Fruit fly (Drosophila melanogaster) whole organism, embryonic: Measurements from ENCODE around the gene Mtp.

Experiments
- Aef1 ChIP-seq: fragments of 200-800 bp; sonication (Bioruptor generic); IDR thresholded peaks from 3 replicates; pipeline ENCODE4 v1.3.6; 2022; ENCODE audit warnings: missing biosample characterization, missing genetic modification characterization
- CG10565 ChIP-seq: fragments of 200-800 bp; sonication (Bioruptor generic); optimal IDR thresholded peaks from 3 replicates; lab custom pipeline; 2016; ENCODE audit warnings: missing biosample characterization, mild to moderate bottlenecking, missing genetic modification characterization
- CG13775 ChIP-seq: fragments of 200-800 bp; sonication (Bioruptor generic); optimal IDR thresholded peaks from 3 replicates; lab custom pipeline; 2017; ENCODE audit warnings: missing biosample characterization, mild to moderate bottlenecking, missing genetic modification characterization
- CG14667 ChIP-seq: fragments of 200-800 bp; sonication (Bioruptor generic); IDR thresholded peaks from 2 replicates; pipeline ENCODE4 v1.3.6; 2022; ENCODE audit warnings: missing biosample characterization, missing genetic modification characterization
- CG15269 ChIP-seq: fragments of 200-800 bp; sonication (Bioruptor generic); optimal IDR thresholded peaks from 2 replicates; lab custom pipeline; 2018; ENCODE audit warnings: missing biosample characterization, mild to moderate bottlenecking, missing genetic modification characterization, moderate library complexity
- CG17385 ChIP-seq: fragments of 200-800 bp; sonication (Bioruptor generic); optimal IDR thresholded peaks from 3 replicates; lab custom pipeline; 2018; ENCODE audit warnings: missing biosample characterization, mild to moderate bottlenecking, missing genetic modification characterization
- CG17802 ChIP-seq: fragments of 200-800 bp; sonication (Bioruptor generic); optimal IDR thresholded peaks from 2 replicates; lab custom pipeline; 2018; ENCODE audit warnings: missing biosample characterization, mild to moderate bottlenecking, missing genetic modification characterization, moderate library complexity
- CG18262 ChIP-seq: fragments of 200-800 bp; optimal IDR thresholded peaks from 3 replicates; lab custom pipeline; 2019; ENCODE audit warnings: missing biosample characterization, mild to moderate bottlenecking, missing genetic modification characterization, moderate library complexity
- CG2712 ChIP-seq: fragments of 200-800 bp; optimal IDR thresholded peaks from 3 replicates; lab custom pipeline; 2019; ENCODE audit warnings: missing biosample characterization, mild to moderate bottlenecking, missing genetic modification characterization, moderate library complexity
- CG3726 ChIP-seq: fragments of 200-800 bp; sonication (Bioruptor generic); IDR thresholded peaks from 3 replicates; pipeline ENCODE4, ENCODE4 v1.3.6; 2022; ENCODE audit warnings: missing biosample characterization, missing genetic modification characterization
- CG42726 ChIP-seq: fragments of 200-800 bp; sonication (Bioruptor generic); IDR thresholded peaks from 2 replicates; pipeline ENCODE4 v1.3.6; 2022; ENCODE audit warnings: missing biosample characterization, missing genetic modification characterization; ENCODE audit not compliant: partially characterized antibody
- CG6683 ChIP-seq: fragments of 200-800 bp; sonication (Bioruptor generic); optimal IDR thresholded peaks from 2 replicates; lab custom pipeline; 2017; ENCODE audit warnings: missing biosample characterization, mild to moderate bottlenecking, missing genetic modification characterization, missing genetic modification reagents
- CG7786 ChIP-seq: fragments of 200-800 bp; sonication (Bioruptor generic); optimal IDR thresholded peaks from 2 replicates; lab custom pipeline; 2016; ENCODE audit warnings: missing biosample characterization, missing genetic modification characterization
- CG8478 ChIP-seq: fragments of >200 bp; optimal IDR thresholded peaks from 2 replicates; lab custom pipeline; 2018
- CG8944 ChIP-seq: fragments of 200-800 bp; sonication (Bioruptor generic); optimal IDR thresholded peaks from 3 replicates; lab custom pipeline; 2016; ENCODE audit warnings: missing biosample characterization, missing genetic modification characterization
- CG9215 ChIP-seq: fragments of 200-800 bp; sonication (Bioruptor generic); IDR thresholded peaks from 2 replicates; pipeline ENCODE4 v1.3.6; 2022; ENCODE audit warnings: missing biosample characterization, missing genetic modification characterization
- CTCF ChIP-seq: fragments of 200-800 bp; sonication (Bioruptor generic); optimal IDR thresholded peaks from 2 replicates; lab custom pipeline; 2017; ENCODE audit warnings: missing biosample characterization, mild to moderate bottlenecking, missing genetic modification characterization, moderate library complexity
- Dll ChIP-seq: fragments of 200-800 bp; sonication (Bioruptor generic); IDR thresholded peaks from 4 replicates; pipeline ENCODE4 v1.3.6; 2022; ENCODE audit warnings: missing biosample characterization, missing genetic modification characterization; ENCODE audit not compliant: partially characterized antibody
- Doc2 ChIP-seq: fragments of 200-800 bp; sonication (Bioruptor generic); IDR thresholded peaks from 2 replicates; pipeline ENCODE4 v1.3.6; 2022; ENCODE audit warnings: missing biosample characterization, missing genetic modification characterization
- Ets97D ChIP-seq: fragments of 200-800 bp; sonication (Bioruptor generic); optimal IDR thresholded peaks from 3 replicates; lab custom pipeline; 2016; ENCODE audit warnings: missing biosample characterization, missing genetic modification characterization
- GATAe ChIP-seq: fragments of 200-800 bp; sonication (Bioruptor generic); conservative IDR thresholded peaks from 2 replicates; pipeline ENCODE4 v1.3.6; 2022; ENCODE audit warnings: missing biosample characterization, missing genetic modification characterization
- Hr39 ChIP-seq: fragments of >200 bp; optimal IDR thresholded peaks from 2 replicates; lab custom pipeline; 2017
- Hr51 ChIP-seq, 2 experiments: fragments of 200-800 bp; sonication (Bioruptor generic); optimal IDR thresholded peaks; 2 replicates in 1 of 2; 3 replicates in 1 of 2; lab custom pipeline; 2016 to 2018; ENCODE audit warnings: missing biosample characterization in 2 of 2, missing genetic modification characterization in 2 of 2, mild to moderate bottlenecking in 1 of 2, moderate library complexity in 1 of 2
- Lhr ChIP-seq: fragments of 200-800 bp; sonication (Bioruptor generic); optimal IDR thresholded peaks from 3 replicates; lab custom pipeline; 2017; ENCODE audit warnings: mild to moderate bottlenecking, missing biosample characterization, missing genetic modification reagents, missing genetic modification characterization
- MTF-1 ChIP-seq: fragments of 200-800 bp; sonication (Bioruptor generic); optimal IDR thresholded peaks from 2 replicates; lab custom pipeline; 2018; ENCODE audit warnings: missing biosample characterization, mild to moderate bottlenecking, missing genetic modification characterization, borderline replicate concordance
- NC2β ChIP-seq: fragments of 200-800 bp; sonication (Bioruptor generic); optimal IDR thresholded peaks from 2 replicates; lab custom pipeline; 2016; ENCODE audit warnings: missing biosample characterization, missing genetic modification characterization
- NK7.1 ChIP-seq: fragments of 200-800 bp; sonication (Bioruptor generic); optimal IDR thresholded peaks from 3 replicates; lab custom pipeline; 2016; ENCODE audit warnings: missing biosample characterization, missing genetic modification characterization
- Neu2 ChIP-seq: fragments of 200-800 bp; sonication (Bioruptor generic); optimal IDR thresholded peaks from 3 replicates; lab custom pipeline; 2016; ENCODE audit warnings: missing biosample characterization, missing genetic modification characterization, borderline replicate concordance
- NfI ChIP-seq: fragments of 200-800 bp; sonication (Bioruptor generic); optimal IDR thresholded peaks from 3 replicates; lab custom pipeline; 2018; ENCODE audit warnings: missing biosample characterization, mild to moderate bottlenecking, missing genetic modification characterization, moderate library complexity
- Rx ChIP-seq: fragments of 200-800 bp; sonication (Bioruptor generic); IDR thresholded peaks from 2 replicates; pipeline ENCODE4 v1.3.6; 2022; ENCODE audit warnings: missing biosample characterization, missing genetic modification characterization
- Sin3A ChIP-seq: fragments of >200 bp; optimal IDR thresholded peaks from 2 replicates; lab custom pipeline; 2018
- ac ChIP-seq: fragments of 200-800 bp; sonication (Bioruptor generic); optimal IDR thresholded peaks from 3 replicates; lab custom pipeline; 2017; ENCODE audit warnings: missing biosample characterization, mild to moderate bottlenecking, missing genetic modification characterization
- aop ChIP-seq: fragments of 200-800 bp; sonication (Bioruptor generic); IDR thresholded peaks from 2 replicates; pipeline ENCODE4 v1.3.6; 2022; ENCODE audit warnings: missing biosample characterization, missing genetic modification characterization
- ap ChIP-seq: fragments of 200-800 bp; sonication (Bioruptor generic); IDR thresholded peaks from 2 replicates; pipeline ENCODE4 v1.3.6; 2022; ENCODE audit warnings: missing biosample characterization, missing genetic modification characterization
- az2 ChIP-seq: fragments of 200-800 bp; sonication (Bioruptor generic); optimal IDR thresholded peaks from 3 replicates; lab custom pipeline; 2016; ENCODE audit warnings: missing biosample characterization, missing genetic modification characterization
- cg ChIP-seq: fragments of 200-800 bp; sonication (Bioruptor generic); optimal IDR thresholded peaks from 3 replicates; lab custom pipeline; 2019; ENCODE audit warnings: missing biosample characterization, mild to moderate bottlenecking, missing genetic modification characterization, moderate library complexity
- ci ChIP-seq: fragments of 200-800 bp; sonication (Bioruptor generic); IDR thresholded peaks from 3 replicates; pipeline ENCODE4 v1.3.6; 2022; ENCODE audit warnings: missing biosample characterization, missing genetic modification characterization
- ewg ChIP-seq: fragments of 200-800 bp; sonication (Bioruptor generic); optimal IDR thresholded peaks from 3 replicates; lab custom pipeline; 2017; ENCODE audit warnings: mild to moderate bottlenecking, missing biosample characterization, missing genetic modification reagents, missing genetic modification characterization
- gsb ChIP-seq: fragments of 200-800 bp; sonication (Bioruptor generic); IDR thresholded peaks from 2 replicates; pipeline ENCODE4 v1.3.6; 2022; ENCODE audit warnings: missing biosample characterization, missing genetic modification characterization
- gsb-n ChIP-seq: fragments of 200-800 bp; sonication (Bioruptor generic); optimal IDR thresholded peaks from 3 replicates; lab custom pipeline; 2018; ENCODE audit warnings: missing biosample characterization, mild to moderate bottlenecking, missing genetic modification characterization
- hkb ChIP-seq, 2 experiments: fragments of 200-800 bp in 1 of 2; fragments of >200 bp in 1 of 2; sonication (Bioruptor generic) in 1 of 2; IDR thresholded peaks in 1 of 2; optimal IDR thresholded peaks in 1 of 2; 2 replicates each; pipeline versions ENCODE4 v1.3.6 to Lab custom; 2017 to 2022; ENCODE audit warnings: missing biosample characterization in 1 of 2, missing genetic modification characterization in 1 of 2
- inv ChIP-seq: fragments of 200-800 bp; sonication (Bioruptor generic); IDR thresholded peaks from 2 replicates; pipeline ENCODE4 v1.3.6; 2022; ENCODE audit warnings: missing biosample characterization, missing genetic modification characterization; ENCODE audit not compliant: partially characterized antibody
- lmd ChIP-seq: fragments of 200-800 bp; sonication (Bioruptor generic); IDR thresholded peaks from 2 replicates; pipeline ENCODE4 v1.3.6; 2022; ENCODE audit warnings: missing biosample characterization, missing genetic modification characterization
- luna ChIP-seq: fragments of 200-800 bp; sonication (Bioruptor generic); optimal IDR thresholded peaks from 2 replicates; lab custom pipeline; 2016; ENCODE audit warnings: missing biosample characterization, missing genetic modification characterization
- sqz ChIP-seq: fragments of 200-800 bp; sonication (Bioruptor generic); optimal IDR thresholded peaks from 3 replicates; lab custom pipeline; 2018; ENCODE audit warnings: missing biosample characterization, mild to moderate bottlenecking, missing genetic modification characterization
- sr ChIP-seq: fragments of 200-800 bp; sonication (Bioruptor generic); IDR thresholded peaks from 3 replicates; pipeline ENCODE4 v1.3.6; 2022; ENCODE audit warnings: missing biosample characterization, missing genetic modification characterization
- tgo ChIP-seq: fragments of 200-800 bp; sonication (Bioruptor generic); IDR thresholded peaks from 3 replicates; pipeline ENCODE4 v1.3.6; 2022; ENCODE audit warnings: missing biosample characterization, missing genetic modification characterization
- unc-4 ChIP-seq: fragments of 200-800 bp; sonication (Bioruptor generic); IDR thresholded peaks from 2 replicates; pipeline ENCODE4 v1.3.6; 2022; ENCODE audit warnings: missing biosample characterization, missing genetic modification characterization; ENCODE audit not compliant: partially characterized antibody
- vnd ChIP-seq: fragments of 200-800 bp; sonication (Bioruptor generic); IDR thresholded peaks from 3 replicates; pipeline ENCODE4 v1.3.6; 2022; ENCODE audit warnings: missing biosample characterization, missing genetic modification characterization; ENCODE audit not compliant: partially characterized antibody
- zf30C ChIP-seq: fragments of 200-800 bp; sonication (Bioruptor generic); optimal IDR thresholded peaks from 3 replicates; lab custom pipeline; 2018; ENCODE audit warnings: missing biosample characterization, mild to moderate bottlenecking, missing genetic modification characterization
- zfh2 ChIP-seq: fragments of 200-800 bp; sonication (Bioruptor generic); optimal IDR thresholded peaks from 2 replicates; lab custom pipeline; 2016; ENCODE audit warnings: missing biosample characterization, missing genetic modification characterization

Gene Mtp

DNA sequence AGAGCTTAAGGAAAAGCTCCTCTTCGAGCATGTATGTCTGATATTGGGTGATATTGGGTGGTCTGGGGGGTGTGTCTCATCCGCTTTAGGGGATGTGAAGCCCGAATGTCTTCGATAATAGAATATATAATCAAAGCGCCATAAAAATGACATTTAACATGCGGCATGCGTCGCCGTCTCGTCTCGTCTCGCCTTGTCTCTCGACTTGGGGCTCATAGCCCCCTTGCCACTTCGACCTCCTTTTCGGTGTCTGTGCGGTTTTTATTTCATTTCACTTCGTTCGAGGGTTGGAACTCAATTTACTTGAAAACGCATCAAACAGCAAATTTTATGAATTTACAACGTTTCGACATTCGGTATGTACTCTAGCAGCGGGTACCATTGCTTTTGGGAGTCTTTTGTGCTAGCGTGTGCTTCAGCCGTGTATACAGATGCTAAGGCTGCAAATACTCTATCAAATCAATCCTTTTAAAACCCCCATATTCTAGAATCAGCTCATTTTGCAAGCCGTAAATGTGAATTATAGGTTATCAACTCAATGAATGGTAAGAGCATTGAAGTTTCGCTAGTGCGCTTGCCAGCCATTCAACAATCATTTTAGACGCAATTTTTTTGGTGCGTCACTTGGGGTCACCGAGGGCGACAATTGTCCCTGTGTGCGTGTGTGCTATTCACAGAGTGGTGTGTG lies 27.9 kb upstream of the Mtp start (continued):
- TF ChIP-seq MTF-1 (GFP tag; lab: Kevin White, UChicago) (no peak), Aef1 (GFP tag; lab: Robert Waterston, UW) (peak; percentile 68), az2 (GFP tag; lab: Kevin White, UChicago) (peak; percentile 9), Neu2 (GFP tag; lab: Kevin White, UChicago) (no peak), NK7.1 (GFP tag; lab: Kevin White, UChicago) (peak; percentile 8), Ets97D (GFP tag; lab: Kevin White, UChicago) (no peak), unc-4 (GFP tag; lab: Robert Waterston, UW) (no peak), sqz (GFP tag; lab: Kevin White, UChicago) (peak; percentile 55), CG8944 (GFP tag; lab: Kevin White, UChicago) (no peak), Hr39 (lab: Kevin White, UChicago) (no peak), Dll (no peak), CG10565 (GFP tag; lab: Kevin White, UChicago) (no peak), CG7786 (GFP tag; lab: Kevin White, UChicago) (peak; percentile 10), CG18262 (tag; lab: Kevin White, UChicago) (no peak), CG15269 (tag; lab: Kevin White, UChicago) (peak; percentile 62), sr (GFP tag; lab: Robert Waterston, UW) (no peak), CG42726 (GFP tag; lab: Robert Waterston, UW) (no peak), CG17802 (tag; lab: Kevin White, UChicago) (no peak), ap (GFP tag; lab: Robert Waterston, UW) (peak; percentile 30; the same call in 1 of the 2 replicates), CG8478 (lab: Kevin White, UChicago) (no peak), NfI (GFP tag; lab: Kevin White, UChicago) (peak; percentile 27), Lhr (no peak), CG14667 (GFP tag; lab: Robert Waterston, UW) (peak; percentile 29; the same call in 1 of the 2 replicates), CG3726 (no peak), hkb (optimal IDR thresholded peaks at IDR 0.05; lab: Kevin White, UChicago) (no peak), hkb (GFP tag; IDR thresholded peaks at IDR 0.05; lab: Robert Waterston, UW) (peak; percentile 85), CG6683 (GFP tag; lab: Kevin White, UChicago) (no peak), inv (no peak), ac (GFP tag; lab: Kevin White, UChicago) (no peak), CG9215 (GFP tag; lab: Robert Waterston, UW) (no peak), Sin3A (lab: Kevin White, UChicago) (no peak), NC2β (no peak), zf30C (GFP tag; lab: Kevin White, UChicago) (no peak), luna (GFP tag; lab: Kevin White, UChicago) (no peak), vnd (GFP tag; lab: Robert Waterston, UW) (no peak), gsb (GFP tag; lab: Robert Waterston, UW) (no peak), tgo (GFP tag; lab: Robert Waterston, UW) (peak; percentile 69), lmd (peak; percentile 75), ewg (peak; percentile 42), CG17385 (GFP tag; lab: Kevin White, UChicago) (peak; percentile 37), ci (GFP tag; lab: Robert Waterston, UW) (peak; percentile 67; the same call in 2 of the 3 replicates), Rx (GFP tag; lab: Robert Waterston, UW) (no peak), CG2712 (tag; lab: Kevin White, UChicago) (peak; percentile 30), gsb-n (tag; lab: Kevin White, UChicago) (peak; percentile 25), Doc2 (GFP tag; lab: Robert Waterston, UW) (no peak), aop (GFP tag; lab: Robert Waterston, UW) (no peak), Hr51 (GFP tag; optimal IDR thresholded peaks at IDR 0.05; lab: Kevin White, UChicago) (peak; percentile 12 to 79), GATAe (no peak), CG13775 (GFP tag; lab: Kevin White, UChicago) (peak; percentile 3), CTCF (GFP tag; lab: Kevin White, UChicago) (no peak), cg (peak; percentile 19), zfh2 (GFP tag; lab: Kevin White, UChicago) (peak; percentile 18)
